Worm (Caenorhabditis elegans) whole organism, L1 larva: ENCODE data around the gene srd-17.

Source experiments
- C34B4.2 ChIP-seq: sonication (generic microtip); optimal IDR thresholded peaks from 2 replicates; lab custom pipeline; 2017; ENCODE audit warnings: mild to moderate bottlenecking, missing genetic modification characterization, missing compliant biosample characterization
- aha-1 ChIP-seq: fragments of 150-350 bp; optimal IDR thresholded peaks from 2 replicates; lab custom pipeline; 2014; ENCODE audit warnings: missing biosample characterization, missing genetic modification characterization
- alr-1 ChIP-seq: fragments of 200-800 bp; sonication (Bioruptor generic); optimal IDR thresholded peaks from 2 replicates; lab custom pipeline; 2018; ENCODE audit warnings: borderline replicate concordance, mild to moderate bottlenecking, missing genetic modification characterization, missing compliant biosample characterization
- blmp-1 ChIP-seq: fragments of 150-350 bp; optimal IDR thresholded peaks from 2 replicates; lab custom pipeline; 2014; ENCODE audit warnings: missing biosample characterization, missing genetic modification characterization
- ceh-8 ChIP-seq: fragments of 200-800 bp; sonication (Bioruptor generic); optimal IDR thresholded peaks from 2 replicates; lab custom pipeline; 2018; ENCODE audit warnings: mild to moderate bottlenecking, missing genetic modification characterization, moderate library complexity, missing compliant biosample characterization
- dpl-1 ChIP-seq, 3 experiments: fragments of 150-350 bp in 2 of 3; sonication (generic microtip) in 1 of 3; optimal IDR thresholded peaks; 2 replicates each; lab custom pipeline; 2014 to 2017; ENCODE audit warnings: missing biosample characterization in 3 of 3, missing genetic modification characterization in 3 of 3, missing genetic modification reagents in 3 of 3
- dsc-1 ChIP-seq: sonication (generic microtip); optimal IDR thresholded peaks from 2 replicates; lab custom pipeline; 2016; ENCODE audit warnings: mild to moderate bottlenecking, missing genetic modification characterization, missing compliant biosample characterization
- efl-1 ChIP-seq, 4 experiments: fragments of 150-350 bp; optimal IDR thresholded peaks in 3 of 4; peaks in 1 of 4; 1 replicate in 1 of 4; 2 replicates in 3 of 4; lab custom pipeline; 2014; ENCODE audit warnings: missing biosample characterization in 2 of 4, missing genetic modification characterization in 2 of 4, missing genetic modification reagents in 2 of 4
- elt-2 ChIP-seq: sonication (generic microtip); optimal IDR thresholded peaks from 2 replicates; lab custom pipeline; 2016; ENCODE audit warnings: missing genetic modification characterization, mild to moderate bottlenecking, inconsistent platforms, missing compliant biosample characterization, missing genetic modification reagents
- fkh-10 ChIP-seq: sonication (generic microtip); optimal IDR thresholded peaks from 2 replicates; lab custom pipeline; 2017; ENCODE audit warnings: missing biosample characterization, missing genetic modification reagents, missing genetic modification characterization
- fkh-8 ChIP-seq: sonication (generic microtip); optimal IDR thresholded peaks from 2 replicates; lab custom pipeline; 2016; ENCODE audit warnings: mild to moderate bottlenecking, missing genetic modification characterization, missing compliant biosample characterization
- hpl-2 ChIP-seq: fragments of 150-350 bp; optimal IDR thresholded peaks from 2 replicates; lab custom pipeline; 2014; ENCODE audit warnings: missing biosample characterization, missing genetic modification reagents, missing genetic modification characterization
- irx-1 ChIP-seq: sonication (generic microtip); optimal IDR thresholded peaks from 2 replicates; lab custom pipeline; 2016; ENCODE audit warnings: missing genetic modification characterization, missing compliant biosample characterization
- lin-14 ChIP-seq: fragments of 200-800 bp; sonication (Bioruptor generic); optimal IDR thresholded peaks from 2 replicates; lab custom pipeline; 2018; ENCODE audit warnings: mild to moderate bottlenecking, missing genetic modification characterization, moderate library complexity, missing compliant biosample characterization
- lin-35 ChIP-seq, 2 experiments: fragments of 150-350 bp; optimal IDR thresholded peaks; 2 replicates each; lab custom pipeline; 2014; ENCODE audit warnings: missing biosample characterization in 2 of 2, missing genetic modification characterization in 2 of 2, missing genetic modification reagents in 2 of 2
- lin-39 ChIP-seq: fragments of 150-350 bp; optimal IDR thresholded peaks from 2 replicates; lab custom pipeline; 2014; ENCODE audit warnings: missing biosample characterization, missing genetic modification reagents, missing genetic modification characterization
- lsy-2 ChIP-seq, 2 experiments: fragments of 150-350 bp; optimal IDR thresholded peaks; 2 replicates each; lab custom pipeline; 2014; ENCODE audit warnings: missing biosample characterization in 2 of 2, missing genetic modification characterization in 2 of 2
- mdl-1 ChIP-seq, 2 experiments: fragments of 150-350 bp; optimal IDR thresholded peaks; 2 replicates each; lab custom pipeline; 2014 to 2017; ENCODE audit warnings: missing biosample characterization in 2 of 2, missing genetic modification characterization in 2 of 2, inconsistent platforms in 1 of 2
- mep-1 ChIP-seq: fragments of 150-350 bp; optimal IDR thresholded peaks from 2 replicates; lab custom pipeline; 2014; ENCODE audit warnings: missing biosample characterization, missing genetic modification characterization
- nhr-11 ChIP-seq: fragments of 150-350 bp; optimal IDR thresholded peaks from 2 replicates; lab custom pipeline; 2014; ENCODE audit warnings: missing biosample characterization, missing genetic modification characterization
- nhr-12 ChIP-seq: sonication (generic microtip); optimal IDR thresholded peaks from 2 replicates; lab custom pipeline; 2017; ENCODE audit warnings: missing biosample characterization, missing genetic modification characterization
- nhr-19 ChIP-seq: fragments of 200-800 bp; sonication (Bioruptor generic); conservative IDR thresholded peaks from 2 replicates; pipeline ENCODE4 v1.3.6; 2022; ENCODE audit warnings: missing genetic modification characterization, missing compliant biosample characterization
- nhr-20 ChIP-seq: sonication (generic microtip); optimal IDR thresholded peaks from 2 replicates; lab custom pipeline; 2016; ENCODE audit warnings: mild to moderate bottlenecking, missing genetic modification characterization, missing compliant biosample characterization
- nhr-71 ChIP-seq: sonication (generic microtip); optimal IDR thresholded peaks from 2 replicates; lab custom pipeline; 2016; ENCODE audit warnings: mild to moderate bottlenecking, missing genetic modification characterization, moderate library complexity, missing compliant biosample characterization
- nhr-77 ChIP-seq: fragments of 150-350 bp; optimal IDR thresholded peaks from 2 replicates; lab custom pipeline; 2014; ENCODE audit warnings: missing biosample characterization, missing genetic modification characterization
- nhr-84 ChIP-seq: sonication (generic microtip); optimal IDR thresholded peaks from 2 replicates; lab custom pipeline; 2017; ENCODE audit warnings: missing biosample characterization, missing genetic modification characterization
- nhr-85 ChIP-seq: sonication (generic microtip); peaks from one replicate; lab custom pipeline; 2016; ENCODE audit warnings: missing genetic modification characterization, inconsistent platforms, missing compliant biosample characterization
- pag-3 ChIP-seq: sonication (generic microtip); optimal IDR thresholded peaks from 2 replicates; lab custom pipeline; 2017; ENCODE audit warnings: missing genetic modification characterization, mild to moderate bottlenecking, missing compliant biosample characterization, antibody characterized with exemption, borderline replicate concordance; ENCODE audit not compliant: insufficient read depth
- pqm-1 ChIP-seq: sonication (generic microtip); optimal IDR thresholded peaks from 3 replicates; lab custom pipeline; 2017; ENCODE audit warnings: missing biosample characterization, missing genetic modification characterization
- rnt-1 ChIP-seq: sonication (generic microtip); optimal IDR thresholded peaks from 2 replicates; lab custom pipeline; 2016; ENCODE audit warnings: mild to moderate bottlenecking, missing genetic modification characterization, moderate library complexity, missing compliant biosample characterization
- snpc-4 ChIP-seq: fragments of 150-350 bp; optimal IDR thresholded peaks from 2 replicates; lab custom pipeline; 2014; ENCODE audit warnings: missing biosample characterization, missing genetic modification characterization
- snu-23 ChIP-seq: sonication (generic microtip); optimal IDR thresholded peaks from 2 replicates; lab custom pipeline; 2016; ENCODE audit warnings: missing genetic modification characterization, missing compliant biosample characterization
- tbx-2 ChIP-seq: sonication (generic microtip); optimal IDR thresholded peaks from 2 replicates; lab custom pipeline; 2016; ENCODE audit warnings: missing genetic modification characterization, missing compliant biosample characterization
- unc-130 ChIP-seq: fragments of 150-350 bp; optimal IDR thresholded peaks from 2 replicates; lab custom pipeline; 2017; ENCODE audit warnings: missing biosample characterization, missing genetic modification characterization, inconsistent platforms

Gene srd-17

ce11 chrV:13407913-13408312 is 24.6 kb downstream of the srd-17 start, which contains the start of gene F53F1.3:
Gene F53F1.3, plus strand, starts transcription at chrV:13408242.
- TF ChIP-seq hpl-2: no peak
- TF ChIP-seq C34B4.2 (tag; lab: Kevin White, UChicago): no peak
- TF ChIP-seq nhr-11 (tag; lab: Kevin White, UChicago): no peak
- no peak for TF ChIP-seq tbx-2 (tag; lab: Kevin White, UChicago)
- TF ChIP-seq elt-2: peak; percentile 14
- no peak for TF ChIP-seq mep-1 (tag; lab: Kevin White, UChicago)
- TF ChIP-seq pqm-1 (tag; lab: Kevin White, UChicago): no peak

- TF ChIP-seq dpl-1 (GFP tag; optimal IDR thresholded peaks at IDR 0.05; lab: Kevin White, UChicago) (peak in 1 of 3 experiments; percentile 2), blmp-1 (peak; percentile 96), nhr-11 (tag; lab: Kevin White, UChicago) (no peak), dsc-1 (no peak), nhr-85 (peak; percentile 67), nhr-12 (tag; lab: Kevin White, UChicago) (no peak), mep-1 (tag; lab: Kevin White, UChicago) (no peak), nhr-77 (tag; lab: Kevin White, UChicago) (no peak)
Observed at ce11 chrV:13406511-13406910, 26.0 kb downstream of the srd-17 start, which contains the start of gene F53F1.2. Gene F53F1.2, plus strand, starts transcription at chrV:13406816.

ce11 chrV:13406032-13406431 is 26.5 kb downstream of the srd-17 start, which contains the start of gene cutl-1:
Gene cutl-1, minus strand, starts transcription at chrV:13406114.
- TF ChIP-seq dpl-1 (GFP tag; optimal IDR thresholded peaks at IDR 0.05; lab: Kevin White, UChicago) (peak in 1 of 3 experiments; percentile 13), alr-1 (tag; lab: Kevin White, UChicago) (no peak), lsy-2 (tag; optimal IDR thresholded peaks at IDR 0.05; lab: Kevin White, UChicago) (peak in 1 of 2 experiments; percentile 55), efl-1 (optimal IDR thresholded peaks at IDR 0.05; lab: Kevin White, UChicago) (no peak), efl-1 (GFP tag; optimal IDR thresholded peaks at IDR 0.05 in 1 of 2; lab: Kevin White, UChicago) (no peak), fkh-10 (GFP tag; lab: Kevin White, UChicago) (no peak), tbx-2 (tag; lab: Kevin White, UChicago) (no peak), nhr-71 (tag; lab: Kevin White, UChicago) (no peak), nhr-19 (no peak), irx-1 (no peak), mdl-1 (tag; optimal IDR thresholded peaks at IDR 0.05; lab: Kevin White, UChicago) (no peak), nhr-84 (no peak), aha-1 (no peak)

ce11 chrV:13402524-13402923 is 30.0 kb downstream of the srd-17 start:
- TF ChIP-seq dsc-1 (peak; percentile 56), pag-3 (tag; lab: Kevin White, UChicago) (no peak), nhr-19 (0 out of 2 replicates have a peak, but pooled peaks have one; percentile 23), lsy-2 (tag; optimal IDR thresholded peaks at IDR 0.05; lab: Kevin White, UChicago) (peak in 1 of 2 experiments; percentile 37), mep-1 (tag; lab: Kevin White, UChicago) (peak; percentile 20), efl-1 (optimal IDR thresholded peaks at IDR 0.05; lab: Kevin White, UChicago) (peak in 1 of 2 experiments; percentile 16), efl-1 (GFP tag; optimal IDR thresholded peaks at IDR 0.05 in 1 of 2; lab: Kevin White, UChicago) (peak in 1 of 2 experiments; percentile 88), mdl-1 (tag; optimal IDR thresholded peaks at IDR 0.05; lab: Kevin White, UChicago) (peak in 1 of 2 experiments; percentile 19), rnt-1 (peak; percentile 70), fkh-10 (GFP tag; lab: Kevin White, UChicago) (no peak), dpl-1 (GFP tag; optimal IDR thresholded peaks at IDR 0.05; lab: Kevin White, UChicago) (peak in 1 of 3 experiments; percentile 13), snu-23 (GFP tag; lab: Kevin White, UChicago) (peak; percentile 38), lin-14 (GFP tag; lab: Kevin White, UChicago) (peak; percentile 72), lin-35 (GFP tag; optimal IDR thresholded peaks at IDR 0.05; lab: Kevin White, UChicago) (peak in 1 of 2 experiments; percentile 3), lin-39 (tag; lab: Kevin White, UChicago) (peak; percentile 64), fkh-8 (no peak), blmp-1 (peak; percentile 58), snpc-4 (tag; lab: Kevin White, UChicago) (no peak), nhr-71 (tag; lab: Kevin White, UChicago) (peak; percentile 63), nhr-20 (tag; lab: Kevin White, UChicago) (peak; percentile 19), ceh-8 (GFP tag; lab: Kevin White, UChicago) (no peak), unc-130 (tag; lab: Kevin White, UChicago) (peak; percentile 2), aha-1 (no peak)
